Worm (Caenorhabditis elegans) whole organism, L3 larva: Measurements from ENCODE around the gene ZK666.11.
A peak's percentile ranks its signal among the peaks of the same experiment; 100 is the strongest.

Experiments used
- R02D3.7 ChIP-seq: fragments of 150-350 bp; optimal IDR thresholded peaks from 2 replicates; lab custom pipeline; 2014; ENCODE audit warnings: missing biosample characterization, missing genetic modification characterization
- ama-1 ChIP-seq: fragments of 150-350 bp; optimal IDR thresholded peaks from 2 replicates; lab custom pipeline; 2018
- ceh-82 ChIP-seq: fragments of 150-350 bp; optimal IDR thresholded peaks from 2 replicates; lab custom pipeline; 2014; ENCODE audit warnings: missing biosample characterization, missing genetic modification characterization
- ceh-9 ChIP-seq: sonication (generic microtip); optimal IDR thresholded peaks from 2 replicates; lab custom pipeline; 2018; ENCODE audit warnings: missing biosample characterization, missing genetic modification characterization
- daf-12 ChIP-seq: fragments of 150-350 bp; optimal IDR thresholded peaks from 2 replicates; lab custom pipeline; 2014; ENCODE audit warnings: missing biosample characterization, missing genetic modification reagents, missing genetic modification characterization
- egl-27 ChIP-seq: sonication (generic microtip); optimal IDR thresholded peaks from 4 replicates; lab custom pipeline; 2017; ENCODE audit warnings: missing biosample characterization, missing genetic modification reagents, missing genetic modification characterization
- elt-1 ChIP-seq: fragments of 150-350 bp; optimal IDR thresholded peaks from 2 replicates; lab custom pipeline; 2014; ENCODE audit warnings: missing biosample characterization, missing genetic modification characterization
- elt-2 ChIP-seq: sonication (generic microtip); optimal IDR thresholded peaks from 2 replicates; lab custom pipeline; 2016; ENCODE audit warnings: missing genetic modification reagents, mild to moderate bottlenecking, missing genetic modification characterization, missing compliant biosample characterization
- elt-3 ChIP-seq, 3 experiments: fragments of 150-350 bp in 1 of 3; sonication (generic microtip) in 2 of 3; optimal IDR thresholded peaks; 2 replicates in 2 of 3; 4 replicates in 1 of 3; lab custom pipeline; 2014 to 2017; ENCODE audit warnings: missing biosample characterization in 3 of 3, missing genetic modification characterization in 3 of 3
- eor-1 ChIP-seq, 2 experiments: fragments of 150-350 bp; optimal IDR thresholded peaks; 2 replicates each; lab custom pipeline; 2014 to 2018; ENCODE audit warnings: missing biosample characterization in 2 of 2, missing genetic modification characterization in 2 of 2
- fkh-10 ChIP-seq: sonication (generic microtip); optimal IDR thresholded peaks from 2 replicates; lab custom pipeline; 2017; ENCODE audit warnings: missing biosample characterization, missing genetic modification reagents, missing genetic modification characterization
- fos-1 ChIP-seq: fragments of 150-350 bp; optimal IDR thresholded peaks from 2 replicates; lab custom pipeline; 2014; ENCODE audit warnings: missing biosample characterization, missing genetic modification characterization
- jun-1 ChIP-seq: fragments of 150-350 bp; optimal IDR thresholded peaks from 2 replicates; lab custom pipeline; 2014; ENCODE audit warnings: missing biosample characterization, missing genetic modification reagents, missing genetic modification characterization
- lin-15B ChIP-seq: fragments of 150-350 bp; optimal IDR thresholded peaks from 2 replicates; lab custom pipeline; 2014; ENCODE audit warnings: missing biosample characterization, missing genetic modification characterization
- lsy-12 ChIP-seq: sonication (generic microtip); optimal IDR thresholded peaks from 2 replicates; lab custom pipeline; 2016; ENCODE audit warnings: mild to moderate bottlenecking, missing genetic modification characterization, missing compliant biosample characterization
- mdl-1 ChIP-seq: fragments of 150-350 bp; optimal IDR thresholded peaks from 2 replicates; lab custom pipeline; 2014; ENCODE audit warnings: missing biosample characterization, missing genetic modification characterization
- mml-1 ChIP-seq: fragments of 150-350 bp; sonication (generic microtip); optimal IDR thresholded peaks from 3 replicates; lab custom pipeline; 2014; ENCODE audit warnings: missing biosample characterization, missing genetic modification characterization
- nfya-1 ChIP-seq: sonication (generic microtip); optimal IDR thresholded peaks from 2 replicates; lab custom pipeline; 2017; ENCODE audit warnings: missing genetic modification characterization, mild to moderate bottlenecking, missing compliant biosample characterization, antibody characterized with exemption, moderate library complexity; ENCODE audit not compliant: insufficient read depth
- nhr-11 ChIP-seq: fragments of 150-350 bp; optimal IDR thresholded peaks from 2 replicates; lab custom pipeline; 2014; ENCODE audit warnings: missing biosample characterization, missing genetic modification characterization
- nhr-12 ChIP-seq: fragments of 150-350 bp; optimal IDR thresholded peaks from 2 replicates; lab custom pipeline; 2014; ENCODE audit warnings: missing biosample characterization, missing genetic modification characterization
- nhr-23 ChIP-seq: fragments of 150-350 bp; optimal IDR thresholded peaks from 2 replicates; lab custom pipeline; 2014; ENCODE audit warnings: missing biosample characterization, missing genetic modification reagents, missing genetic modification characterization
- nhr-25 ChIP-seq: sonication (generic microtip); optimal IDR thresholded peaks from 2 replicates; lab custom pipeline; 2017; ENCODE audit warnings: missing biosample characterization, missing genetic modification characterization
- nhr-43 ChIP-seq: sonication (generic microtip); optimal IDR thresholded peaks from 2 replicates; lab custom pipeline; 2016; ENCODE audit warnings: mild to moderate bottlenecking, missing genetic modification characterization, missing compliant biosample characterization; ENCODE audit not compliant: poor library complexity, severe bottlenecking
- nhr-67 ChIP-seq: fragments of 150-350 bp; optimal IDR thresholded peaks from 2 replicates; lab custom pipeline; 2014; ENCODE audit warnings: missing biosample characterization, missing genetic modification characterization
- nhr-76 ChIP-seq: fragments of 150-350 bp; sonication (generic microtip); optimal IDR thresholded peaks from 5 replicates; lab custom pipeline; 2014; ENCODE audit warnings: missing biosample characterization, missing genetic modification characterization
- nhr-77 ChIP-seq: fragments of 150-350 bp; optimal IDR thresholded peaks from 2 replicates; lab custom pipeline; 2014; ENCODE audit warnings: missing biosample characterization, missing genetic modification characterization
- pha-4 ChIP-seq: fragments of 150-350 bp; optimal IDR thresholded peaks from 2 replicates; lab custom pipeline; 2014; ENCODE audit warnings: missing biosample characterization, missing genetic modification reagents, missing genetic modification characterization
- pqm-1 ChIP-seq: fragments of 150-350 bp; optimal IDR thresholded peaks from 2 replicates; lab custom pipeline; 2017; ENCODE audit warnings: missing biosample characterization, missing genetic modification characterization, inconsistent platforms
- skn-1 ChIP-seq: fragments of 150-350 bp; optimal IDR thresholded peaks from 2 replicates; lab custom pipeline; 2014; ENCODE audit warnings: missing biosample characterization, missing genetic modification characterization
- snpc-4 ChIP-seq: fragments of 150-350 bp; optimal IDR thresholded peaks from 2 replicates; lab custom pipeline; 2014; ENCODE audit warnings: missing biosample characterization, missing genetic modification characterization
- zag-1 ChIP-seq: fragments of 150-350 bp; optimal IDR thresholded peaks from 2 replicates; lab custom pipeline; 2014; ENCODE audit warnings: missing biosample characterization, missing genetic modification characterization
- ztf-11 ChIP-seq: fragments of 150-350 bp; optimal IDR thresholded peaks from 2 replicates; lab custom pipeline; 2014; ENCODE audit warnings: missing biosample characterization, missing genetic modification characterization
- ztf-4 ChIP-seq: fragments of 150-350 bp; optimal IDR thresholded peaks from 2 replicates; lab custom pipeline; 2014; ENCODE audit warnings: missing biosample characterization, missing genetic modification characterization

The ZK666.11 gene

ce11 chrII:10516375-10516774, 34.1 kb downstream of the ZK666.11 start:
- TF ChIP-seq skn-1 (tag; lab: Kevin White, UChicago) = no peak
- TF ChIP-seq nhr-11 (tag; lab: Kevin White, UChicago) = no peak
- TF ChIP-seq zag-1 (tag; lab: Kevin White, UChicago) = no peak
- TF ChIP-seq nhr-23 = peak; percentile 40
- no peak for TF ChIP-seq lin-15B (tag; lab: Kevin White, UChicago)
- no peak for TF ChIP-seq elt-2
- no peak for TF ChIP-seq elt-1 (tag; lab: Kevin White, UChicago)

ce11 chrII:10519017-10519416, 36.7 kb downstream of the ZK666.11 start, which contains the start of gene F59B10.4:
F59B10.4 (minus strand) TSS chrII:10519117.
- TF ChIP-seq ztf-4 = no peak
- TF ChIP-seq zag-1 (tag; lab: Kevin White, UChicago) = no peak
- TF ChIP-seq nhr-23 = no peak
- TF ChIP-seq, all 47 proteins: peak for 0

- no peak for TF ChIP-seq lin-15B (tag; lab: Kevin White, UChicago)
- no peak for TF ChIP-seq nhr-43 (tag; lab: Kevin White, UChicago)
- no peak for TF ChIP-seq ceh-9 (tag; lab: Kevin White, UChicago)
Measured at ce11 chrII:10519863-10520262, 37.5 kb downstream of the ZK666.11 start.

ce11 chrII:10523031-10523430, 40.7 kb downstream of the ZK666.11 start:
- TF ChIP-seq R02D3.7 (tag; lab: Kevin White, UChicago) = no peak
- TF ChIP-seq nfya-1 (tag; lab: Kevin White, UChicago) = no peak
- TF ChIP-seq lin-15B (tag; lab: Kevin White, UChicago) = no peak
- TF ChIP-seq nhr-23 = peak; percentile 55
- TF ChIP-seq, all 47 proteins: peak for 1

- no peak for TF ChIP-seq jun-1
- TF ChIP-seq snpc-4 (tag; lab: Kevin White, UChicago) = no peak
- no peak for TF ChIP-seq nhr-23
- TF ChIP-seq ceh-82 (tag; lab: Kevin White, UChicago) = no peak
- no peak for TF ChIP-seq pqm-1 (tag; lab: Kevin White, UChicago)
- TF ChIP-seq daf-12 = no peak
- TF ChIP-seq elt-2 = no peak
- TF ChIP-seq nhr-67 = no peak
- no peak for TF ChIP-seq egl-27
- no peak for TF ChIP-seq mml-1 (tag; lab: Kevin White, UChicago)
- no peak for TF ChIP-seq pha-4
- TF ChIP-seq fos-1 (tag; lab: Kevin White, UChicago) = no peak
- TF ChIP-seq elt-1 (tag; lab: Kevin White, UChicago) = no peak
- TF ChIP-seq ama-1 (lab: Kevin White, UChicago) = no peak
- no peak for TF ChIP-seq lin-15B (tag; lab: Kevin White, UChicago)
- TF ChIP-seq nhr-77 (tag; lab: Kevin White, UChicago) = no peak
Measured at ce11 chrII:10523583-10523982, 41.3 kb downstream of the ZK666.11 start, which contains the start of gene F59B10.5. F59B10.5 (minus strand) TSS chrII:10523683.

- no peak for TF ChIP-seq mml-1 (tag; lab: Kevin White, UChicago)
- TF ChIP-seq nfya-1 (tag; lab: Kevin White, UChicago) = no peak
- TF ChIP-seq nhr-76 (tag; lab: Kevin White, UChicago) = no peak
- TF ChIP-seq R02D3.7 (tag; lab: Kevin White, UChicago) = no peak
- no peak for TF ChIP-seq ceh-9 (tag; lab: Kevin White, UChicago)
- TF ChIP-seq ztf-11 = no peak
- no peak for TF ChIP-seq snpc-4 (tag; lab: Kevin White, UChicago)
- no peak for TF ChIP-seq nhr-23
- TF ChIP-seq eor-1 (tag; optimal IDR thresholded peaks at IDR 0.05; lab: Kevin White, UChicago) = no peak
- no peak for TF ChIP-seq mdl-1
- no peak for TF ChIP-seq nhr-12 (tag; lab: Kevin White, UChicago)
- no peak for TF ChIP-seq nhr-67
- TF ChIP-seq, all 47 proteins: peak for 0
Measured at ce11 chrII:10524374-10524773, 42.1 kb downstream of the ZK666.11 start, which contains the start of gene F59B10.6. F59B10.6 (minus strand) TSS chrII:10524474.

ce11 chrII:10525134-10525533, 42.8 kb downstream of the ZK666.11 start:
- TF ChIP-seq lin-15B (tag; lab: Kevin White, UChicago) (no peak), nhr-23 (peak; percentile 4), nhr-67 (no peak), nfya-1 (tag; lab: Kevin White, UChicago) (no peak), nhr-25 (peak; percentile 28), lsy-12 (tag; lab: Kevin White, UChicago) (no peak), fkh-10 (GFP tag; lab: Kevin White, UChicago) (no peak), egl-27 (no peak), elt-3 (tag; optimal IDR thresholded peaks at IDR 0.05; lab: Kevin White, UChicago) (no peak)
